Worm (Caenorhabditis elegans) whole organism, L4 larva: ENCODE data around the gene C17F4.2.
"Not testable (repeated sequence)": the region's sequence is repeated elsewhere in the genome, so short reads cannot be mapped to it uniquely, and the experiment has no call there.

Experiments
- ceh-82 ChIP-seq: sonication (generic microtip); optimal IDR thresholded peaks from 2 replicates; lab custom pipeline; 2017; ENCODE audit warnings: missing biosample characterization, missing genetic modification characterization
- duxl-1 ChIP-seq: sonication (generic microtip); optimal IDR thresholded peaks from 2 replicates; lab custom pipeline; 2016; ENCODE audit warnings: mild to moderate bottlenecking, missing genetic modification characterization, moderate library complexity, missing compliant biosample characterization; ENCODE audit not compliant: poor library complexity
- dve-1 ChIP-seq: sonication (generic microtip); optimal IDR thresholded peaks from 2 replicates; lab custom pipeline; 2017; ENCODE audit warnings: antibody characterized with exemption, mild to moderate bottlenecking, missing genetic modification characterization, missing compliant biosample characterization; ENCODE audit not compliant: insufficient read depth
- lin-15B ChIP-seq: fragments of 150-350 bp; sonication (generic microtip); optimal IDR thresholded peaks from 3 replicates; lab custom pipeline; 2014; ENCODE audit warnings: missing biosample characterization, missing genetic modification characterization
- lsy-2 ChIP-seq, 2 experiments: fragments of 150-350 bp in 1 of 2; sonication (generic microtip) in 1 of 2; optimal IDR thresholded peaks; 2 replicates each; lab custom pipeline; 2014 to 2017; ENCODE audit warnings: missing biosample characterization in 2 of 2, missing genetic modification characterization in 2 of 2
- nhr-11 ChIP-seq: fragments of 150-350 bp; optimal IDR thresholded peaks from 2 replicates; lab custom pipeline; 2014; ENCODE audit warnings: missing biosample characterization, missing genetic modification characterization
- nhr-77 ChIP-seq: fragments of 150-350 bp; optimal IDR thresholded peaks from 2 replicates; lab custom pipeline; 2014; ENCODE audit warnings: missing biosample characterization, missing genetic modification characterization
- zag-1 ChIP-seq: fragments of 150-350 bp; optimal IDR thresholded peaks from 2 replicates; lab custom pipeline; 2014; ENCODE audit warnings: missing biosample characterization, missing genetic modification characterization

DNA sequence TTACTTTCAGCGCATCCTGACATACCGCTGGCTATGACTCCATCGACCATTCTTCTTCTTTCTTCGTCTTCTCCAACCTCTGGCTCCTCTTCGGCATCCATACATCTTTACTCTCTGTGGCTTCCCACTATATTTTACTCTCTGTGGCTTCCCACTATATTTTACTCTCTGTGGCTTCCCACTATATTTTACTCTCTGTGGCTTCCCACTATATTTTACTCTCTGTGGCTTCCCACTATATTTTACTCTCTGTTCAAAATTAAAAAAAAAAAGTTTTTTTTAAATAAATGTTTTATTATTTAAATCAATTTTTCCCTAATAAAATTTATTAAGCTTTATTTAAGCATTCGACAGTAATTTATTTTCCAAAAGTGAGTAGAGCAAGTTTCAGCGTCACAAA is 42.1 kb downstream of the C17F4.2 start, which contains the start of gene F39E9.14:
- TF ChIP-seq duxl-1; nhr-77 (tag; lab: Kevin White, UChicago); ceh-82; lin-15B (tag; lab: Kevin White, UChicago); zag-1 (tag; lab: Kevin White, UChicago); nhr-11 (tag; lab: Kevin White, UChicago); lsy-2 (tag; optimal IDR thresholded peaks at IDR 0.05; lab: Kevin White, UChicago); dve-1 (tag; lab: Kevin White, UChicago): not testable (repeated sequence)
